Worm (Caenorhabditis elegans) whole organism, young adult: ENCODE measurements around the gene R05D3.3.
A peak's percentile ranks its signal among the peaks of the same experiment; 100 is the strongest.

Experiments
- B0035.1 ChIP-seq: sonication (generic microtip); optimal IDR thresholded peaks from 2 replicates; lab custom pipeline; 2016; ENCODE audit warnings: missing genetic modification characterization, mild to moderate bottlenecking, missing compliant biosample characterization, missing genotype, missing genetic modification reagents
- B0336.3 ChIP-seq: fragments of 200-800 bp; sonication (Bioruptor generic); IDR thresholded peaks from 2 replicates; pipeline ENCODE4 v1.3.6; 2022; ENCODE audit warnings: missing genetic modification characterization, missing compliant biosample characterization
- C17E4.6 ChIP-seq: fragments of 200-800 bp; sonication (Bioruptor generic); IDR thresholded peaks from 2 replicates; pipeline ENCODE4 v1.3.6; 2022; ENCODE audit warnings: missing genetic modification reagents, missing genetic modification characterization, missing compliant biosample characterization
- D2030.7 ChIP-seq: fragments of 200-800 bp; sonication (Bioruptor generic); IDR thresholded peaks from 2 replicates; pipeline ENCODE4 v1.3.6; 2022; ENCODE audit warnings: missing genetic modification reagents, missing genetic modification characterization, missing compliant biosample characterization
- F10E7.11 ChIP-seq: sonication (generic microtip); optimal IDR thresholded peaks from 2 replicates; lab custom pipeline; 2017; ENCODE audit warnings: mild to moderate bottlenecking, missing genetic modification characterization, moderate library complexity, missing compliant biosample characterization
- F33H1.4 ChIP-seq: fragments of 200-800 bp; sonication (Bioruptor generic); IDR thresholded peaks from 2 replicates; pipeline ENCODE4 v1.3.6; 2022; ENCODE audit warnings: missing genetic modification reagents, missing genetic modification characterization, missing compliant biosample characterization
- F52B5.7 ChIP-seq: sonication (generic microtip); optimal IDR thresholded peaks from 2 replicates; lab custom pipeline; 2016; ENCODE audit warnings: mild to moderate bottlenecking, missing genetic modification characterization, missing compliant biosample characterization
- K12H6.12 ChIP-seq: fragments of 200-800 bp; sonication (Bioruptor generic); optimal IDR thresholded peaks from 2 replicates; lab custom pipeline; 2018; ENCODE audit warnings: mild to moderate bottlenecking, missing genetic modification characterization, missing compliant biosample characterization
- T26A5.8 ChIP-seq: sonication (generic microtip); optimal IDR thresholded peaks from 2 replicates; lab custom pipeline; 2016; ENCODE audit warnings: missing genetic modification characterization, missing compliant biosample characterization
- Y79H2A.3 ChIP-seq: fragments of 200-800 bp; sonication (Bioruptor generic); conservative IDR thresholded peaks from 2 replicates; pipeline ENCODE4 v1.3.6; 2022; ENCODE audit warnings: missing genetic modification reagents, missing genetic modification characterization, missing compliant biosample characterization
- ZK185.1 ChIP-seq: sonication (generic microtip); optimal IDR thresholded peaks from 2 replicates; lab custom pipeline; 2016; ENCODE audit warnings: mild to moderate bottlenecking, missing genetic modification characterization, missing compliant biosample characterization; ENCODE audit not compliant: poor library complexity, severe bottlenecking
- ama-1 ChIP-seq, 3 experiments: fragments of 150-350 bp in 1 of 3; sonication (generic microtip) in 2 of 3; optimal IDR thresholded peaks; 2 replicates each; lab custom pipeline; 2014 to 2018; ENCODE audit warnings: missing biosample characterization in 2 of 3, missing genetic modification characterization in 2 of 3, missing genetic modification reagents in 2 of 3
- aptf-3 ChIP-seq: fragments of 200-800 bp; sonication (Bioruptor generic); IDR thresholded peaks from 2 replicates; pipeline ENCODE4 v1.3.6; 2022; ENCODE audit warnings: missing genetic modification characterization, missing compliant biosample characterization
- atf-7 ChIP-seq: sonication (generic microtip); optimal IDR thresholded peaks from 2 replicates; lab custom pipeline; 2017; ENCODE audit warnings: mild to moderate bottlenecking, missing genetic modification characterization, missing compliant biosample characterization
- attf-3 ChIP-seq: fragments of 200-800 bp; sonication (Bioruptor generic); conservative IDR thresholded peaks from 2 replicates; pipeline ENCODE4 v1.3.6; 2022; ENCODE audit warnings: missing genetic modification reagents, missing genetic modification characterization, missing compliant biosample characterization
- attf-5 ChIP-seq: fragments of 200-800 bp; sonication (Bioruptor generic); optimal IDR thresholded peaks from 2 replicates; lab custom pipeline; 2018; ENCODE audit warnings: mild to moderate bottlenecking, missing genetic modification characterization, missing compliant biosample characterization
- ccch-3 ChIP-seq: fragments of 200-800 bp; sonication (Bioruptor generic); optimal IDR thresholded peaks from 2 replicates; lab custom pipeline; 2018; ENCODE audit warnings: mild to moderate bottlenecking, missing genetic modification characterization, missing compliant biosample characterization
- cebp-1 ChIP-seq, 2 experiments: fragments of 200-800 bp in 1 of 2; sonication (Bioruptor generic) in 1 of 2; sonication (generic microtip) in 1 of 2; IDR thresholded peaks in 1 of 2; optimal IDR thresholded peaks in 1 of 2; 2 replicates each; pipeline versions ENCODE4 v1.3.6 to Lab custom; 2017 to 2022; ENCODE audit warnings: missing compliant biosample characterization in 2 of 2, missing genetic modification characterization in 2 of 2, mild to moderate bottlenecking in 1 of 2, missing genetic modification reagents in 1 of 2, moderate library complexity in 1 of 2
- ceh-58 ChIP-seq: fragments of 200-800 bp; sonication (Bioruptor generic); IDR thresholded peaks from 2 replicates; pipeline ENCODE4 v1.3.6; 2022; ENCODE audit warnings: missing genetic modification characterization, missing compliant biosample characterization
- ceh-79 ChIP-seq: sonication (generic microtip); optimal IDR thresholded peaks from 2 replicates; lab custom pipeline; 2017; ENCODE audit warnings: mild to moderate bottlenecking, missing genetic modification characterization, missing compliant biosample characterization
- dox-1 ChIP-seq: fragments of 200-800 bp; sonication (Bioruptor generic); IDR thresholded peaks from 2 replicates; pipeline ENCODE4 v1.3.6; 2022; ENCODE audit warnings: missing genetic modification reagents, missing genetic modification characterization, missing compliant biosample characterization
- ets-4 ChIP-seq: fragments of 200-800 bp; sonication (Bioruptor generic); optimal IDR thresholded peaks from 2 replicates; lab custom pipeline; 2018; ENCODE audit warnings: mild to moderate bottlenecking, missing genetic modification characterization, missing compliant biosample characterization
- gei-17 ChIP-seq: fragments of 200-800 bp; sonication (Bioruptor generic); optimal IDR thresholded peaks from 2 replicates; lab custom pipeline; 2018; ENCODE audit warnings: mild to moderate bottlenecking, missing genetic modification characterization, missing compliant biosample characterization
- hmg-1.2 ChIP-seq: fragments of 200-800 bp; sonication (Bioruptor generic); IDR thresholded peaks from 2 replicates; pipeline ENCODE4 v1.3.6; 2022; ENCODE audit warnings: missing genetic modification reagents, missing genetic modification characterization, missing compliant biosample characterization
- let-526 ChIP-seq: fragments of 200-800 bp; sonication (Bioruptor generic); IDR thresholded peaks from 2 replicates; pipeline ENCODE4 v1.3.6; 2022; ENCODE audit warnings: missing genetic modification reagents, missing genetic modification characterization, missing compliant biosample characterization
- lin-35 ChIP-seq, 3 experiments: fragments of 150-350 bp in 2 of 3; sonication (generic microtip) in 1 of 3; optimal IDR thresholded peaks; 2 replicates each; lab custom pipeline; 2014 to 2018; ENCODE audit warnings: missing biosample characterization in 3 of 3, missing genetic modification characterization in 3 of 3, missing genetic modification reagents in 3 of 3
- lin-54 ChIP-seq: fragments of 200-800 bp; sonication (Bioruptor generic); optimal IDR thresholded peaks from 2 replicates; lab custom pipeline; 2018; ENCODE audit warnings: mild to moderate bottlenecking, missing genetic modification characterization, missing compliant biosample characterization
- lir-1 ChIP-seq: fragments of 200-800 bp; sonication (Bioruptor generic); conservative IDR thresholded peaks from 2 replicates; pipeline ENCODE4 v1.3.6; 2022; ENCODE audit warnings: missing genetic modification reagents, missing genetic modification characterization, missing compliant biosample characterization
- madf-10 ChIP-seq: sonication (generic microtip); optimal IDR thresholded peaks from 2 replicates; lab custom pipeline; 2016; ENCODE audit warnings: mild to moderate bottlenecking, missing genetic modification characterization, missing compliant biosample characterization
- madf-8 ChIP-seq: fragments of 200-800 bp; sonication (Bioruptor generic); conservative IDR thresholded peaks from 2 replicates; pipeline ENCODE4 v1.3.6; 2022; ENCODE audit warnings: missing genetic modification reagents, missing genetic modification characterization, missing compliant biosample characterization
- mxl-1 ChIP-seq: sonication (generic microtip); optimal IDR thresholded peaks from 2 replicates; lab custom pipeline; 2016; ENCODE audit warnings: missing genetic modification characterization, missing compliant biosample characterization
- nfya-1 ChIP-seq: sonication (generic microtip); optimal IDR thresholded peaks from 2 replicates; lab custom pipeline; 2017; ENCODE audit warnings: antibody characterized with exemption, missing compliant biosample characterization, missing genetic modification characterization, borderline replicate concordance; ENCODE audit not compliant: insufficient read depth
- pbrm-1 ChIP-seq: fragments of 200-800 bp; sonication (Bioruptor generic); IDR thresholded peaks from 2 replicates; pipeline ENCODE4 v1.3.6; 2022; ENCODE audit warnings: missing genetic modification reagents, missing genetic modification characterization, missing compliant biosample characterization
- rcor-1 ChIP-seq: fragments of 200-800 bp; sonication (Bioruptor generic); IDR thresholded peaks from 2 replicates; pipeline ENCODE4 v1.3.6; 2022; ENCODE audit warnings: missing genetic modification reagents, missing genetic modification characterization, missing compliant biosample characterization
- repo-1 ChIP-seq: sonication (generic microtip); optimal IDR thresholded peaks from 2 replicates; lab custom pipeline; 2017; ENCODE audit warnings: mild to moderate bottlenecking, missing genetic modification characterization, missing compliant biosample characterization
- sdz-38 ChIP-seq: sonication (generic microtip); optimal IDR thresholded peaks from 2 replicates; lab custom pipeline; 2016; ENCODE audit warnings: missing genotype, missing genetic modification characterization, missing compliant biosample characterization
- snpc-4 ChIP-seq, 5 experiments: fragments of 150-350 bp in 1 of 5; sonication (generic microtip) in 4 of 5; optimal IDR thresholded peaks; 2 replicates each; lab custom pipeline; 2014 to 2018; ENCODE audit warnings: missing genetic modification characterization in 5 of 5, missing biosample characterization in 3 of 5, antibody characterized with exemption in 2 of 5, mild to moderate bottlenecking in 2 of 5, missing compliant biosample characterization in 2 of 5, missing genotype in 2 of 5, moderate library complexity in 2 of 5, missing genetic modification reagents in 1 of 5
- sptf-2 ChIP-seq: fragments of 200-800 bp; sonication (Bioruptor generic); optimal IDR thresholded peaks from 2 replicates; lab custom pipeline; 2018; ENCODE audit warnings: mild to moderate bottlenecking, missing genetic modification characterization, missing compliant biosample characterization
- tbp1 ChIP-seq: fragments of 200-800 bp; sonication (Bioruptor generic); optimal IDR thresholded peaks from 2 replicates; lab custom pipeline; 2018; ENCODE audit warnings: mild to moderate bottlenecking, missing genetic modification characterization, missing compliant biosample characterization
- tlf-1 ChIP-seq: fragments of 200-800 bp; sonication (Bioruptor generic); optimal IDR thresholded peaks from 2 replicates; lab custom pipeline; 2018; ENCODE audit warnings: mild to moderate bottlenecking, missing genetic modification characterization, missing compliant biosample characterization
- unc-62 ChIP-seq: fragments of 150-350 bp; optimal IDR thresholded peaks from 2 replicates; lab custom pipeline; 2014; ENCODE audit warnings: missing biosample characterization, missing genetic modification reagents, missing genetic modification characterization
- xnd-1 ChIP-seq: sonication (generic microtip); optimal IDR thresholded peaks from 2 replicates; lab custom pipeline; 2016; ENCODE audit warnings: missing genotype, missing genetic modification reagents, missing genetic modification characterization, missing compliant biosample characterization
- ztf-18 ChIP-seq: sonication (generic microtip); optimal IDR thresholded peaks from 2 replicates; lab custom pipeline; 2016; ENCODE audit warnings: missing genotype, mild to moderate bottlenecking, missing genetic modification characterization, missing compliant biosample characterization
- ztf-26 ChIP-seq: sonication (generic microtip); optimal IDR thresholded peaks from 2 replicates; lab custom pipeline; 2017; ENCODE audit warnings: missing genetic modification characterization, missing compliant biosample characterization
- ztf-28 ChIP-seq: fragments of 200-800 bp; sonication (Bioruptor generic); IDR thresholded peaks from 2 replicates; pipeline ENCODE4 v1.3.6; 2022; ENCODE audit warnings: missing genetic modification reagents, missing genetic modification characterization, missing compliant biosample characterization

R05D3.3 gene

DNA sequence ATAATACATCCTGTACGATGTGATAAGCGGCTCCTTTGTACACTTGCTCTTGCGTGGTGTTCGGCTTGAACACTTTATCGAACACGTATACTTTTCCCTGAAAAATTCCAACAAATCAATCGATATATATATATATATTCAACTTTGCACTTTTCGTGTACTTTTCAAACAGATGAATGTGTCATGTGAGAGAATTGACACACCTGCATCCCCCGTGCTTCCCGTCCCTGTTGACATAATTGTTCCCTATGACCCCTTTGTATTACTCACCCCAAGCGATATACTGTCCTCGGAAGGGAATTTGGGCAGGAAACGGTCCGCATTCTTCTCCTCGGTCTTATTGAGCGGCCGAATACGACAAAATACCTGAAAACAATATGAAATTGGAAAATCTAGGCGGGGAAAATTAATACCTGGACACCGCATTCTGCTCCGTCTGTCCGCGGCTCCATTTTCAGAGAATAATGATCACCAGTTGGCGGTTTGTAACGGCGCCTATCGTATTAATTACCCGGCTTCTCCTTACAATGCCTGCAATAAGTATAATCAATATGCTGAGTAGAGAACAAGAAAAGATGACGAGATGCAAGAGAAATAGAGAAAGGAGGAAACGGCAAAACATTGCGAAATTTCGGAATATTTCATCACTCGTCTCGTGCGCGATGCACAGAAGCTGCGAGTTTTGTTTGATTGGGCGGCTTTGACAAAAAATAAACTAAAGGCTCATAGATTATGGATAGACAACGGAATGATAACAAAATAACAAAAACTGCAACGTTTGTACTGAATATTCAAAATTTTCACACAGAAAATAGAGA lies 9.0 kb upstream of the R05D3.3 start, which contains the start of gene unc-116:
unc-116 (minus strand) TSS at position 531 of the 818 bp plus-strand sequence.
- TF ChIP-seq lin-35 (GFP tag; optimal IDR thresholded peaks at IDR 0.05; lab: Kevin White, UChicago) (peak in 1 of 3 experiments; percentile 41), D2030.7 (no peak), lin-54 (no peak), F33H1.4 (GFP tag; lab: Robert Waterston, UW) (peak; percentile 5; the same call in 1 of the 2 replicates), dox-1 (GFP tag; lab: Robert Waterston, UW) (0 out of 2 replicates have a peak, but pooled peaks have one; percentile 7), mxl-1 (tag; lab: Kevin White, UChicago) (no peak), hmg-1.2 (GFP tag; lab: Robert Waterston, UW) (peak; percentile 34; the same call in 1 of the 2 replicates), repo-1 (tag; lab: Kevin White, UChicago) (no peak), ztf-18 (no peak), cebp-1 (GFP tag; IDR thresholded peaks at IDR 0.05; lab: Robert Waterston, UW) (peak; percentile 99), cebp-1 (tag; optimal IDR thresholded peaks at IDR 0.05; lab: Kevin White, UChicago) (peak; percentile 100), ceh-58 (GFP tag; lab: Robert Waterston, UW) (no peak), madf-10 (tag; lab: Kevin White, UChicago) (no peak), tlf-1 (no peak), ceh-79 (tag; lab: Kevin White, UChicago) (peak; percentile 8), gei-17 (GFP tag; lab: Kevin White, UChicago) (no peak), Y79H2A.3 (GFP tag; lab: Robert Waterston, UW) (no peak), B0336.3 (GFP tag; lab: Robert Waterston, UW) (no peak; the same call in 1 of the 2 replicates), rcor-1 (GFP tag; lab: Robert Waterston, UW) (no peak), pbrm-1 (no peak), ama-1 (optimal IDR thresholded peaks at IDR 0.05; lab: Kevin White, UChicago) (no peak), ama-1 (GFP tag; optimal IDR thresholded peaks at IDR 0.05; lab: Kevin White, UChicago) (no peak), attf-5 (GFP tag; lab: Kevin White, UChicago) (peak; percentile 80), sdz-38 (tag; lab: Kevin White, UChicago) (no peak), nfya-1 (no peak), atf-7 (no peak), lir-1 (GFP tag; lab: Robert Waterston, UW) (no peak), K12H6.12 (tag; lab: Kevin White, UChicago) (peak; percentile 56), ztf-28 (no peak), T26A5.8 (tag; lab: Kevin White, UChicago) (no peak), ztf-26 (tag; lab: Kevin White, UChicago) (no peak), sptf-2 (GFP tag; lab: Kevin White, UChicago) (no peak), ets-4 (GFP tag; lab: Kevin White, UChicago) (peak; percentile 7), let-526 (GFP tag; lab: Robert Waterston, UW) (0 out of 2 replicates have a peak, but pooled peaks have one; percentile 24), attf-3 (GFP tag; lab: Robert Waterston, UW) (0 out of 2 replicates have a peak, but pooled peaks have one; percentile 10), F52B5.7 (tag; lab: Kevin White, UChicago) (no peak), ccch-3 (GFP tag; lab: Kevin White, UChicago) (no peak), madf-8 (GFP tag; lab: Robert Waterston, UW) (no peak), C17E4.6 (no peak)

DNA sequence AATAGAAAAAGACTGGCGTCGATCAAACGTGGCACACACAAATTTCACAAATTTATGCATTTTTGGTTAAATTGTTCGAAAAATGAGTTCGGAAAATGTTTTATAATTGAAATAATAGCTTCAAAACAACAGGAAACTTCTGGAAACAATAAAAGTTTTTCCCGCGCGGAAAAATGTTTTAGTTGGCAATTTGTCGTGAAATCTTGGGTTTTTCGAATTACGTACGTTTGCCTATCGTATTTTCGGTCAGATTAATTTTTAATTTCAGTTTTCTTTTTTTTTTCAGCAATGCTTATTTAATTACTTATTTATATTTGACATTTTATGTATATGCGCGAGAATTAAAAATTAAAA lies 8.4 kb upstream of the R05D3.3 start:
- TF ChIP-seq F10E7.11 (tag; lab: Kevin White, UChicago) (no peak), ceh-79 (tag; lab: Kevin White, UChicago) (no peak), lin-54 (peak; percentile 9), atf-7 (no peak), ccch-3 (GFP tag; lab: Kevin White, UChicago) (no peak), ZK185.1 (no peak), ztf-28 (no peak), C17E4.6 (no peak), unc-62 (GFP tag; lab: Kevin White, UChicago) (no peak), snpc-4 (GFP tag; optimal IDR thresholded peaks at IDR 0.05; lab: Kevin White, UChicago) (no peak), snpc-4 (tag; optimal IDR thresholded peaks at IDR 0.05; lab: Kevin White, UChicago) (no peak), xnd-1 (peak; percentile 15), let-526 (GFP tag; lab: Robert Waterston, UW) (no peak), B0035.1 (tag; lab: Kevin White, UChicago) (no peak), aptf-3 (GFP tag; lab: Robert Waterston, UW) (no peak), tbp1 (GFP tag; lab: Kevin White, UChicago) (no peak), F33H1.4 (GFP tag; lab: Robert Waterston, UW) (peak; percentile 61)
